Worm (Caenorhabditis elegans): Measurements from ENCODE around the gene T12B5.15.

ce11 chrIII:936037-936507 is 18.4 kb downstream of the T12B5.15 start, which contains the start of gene fbxa-55:
- no peak for TF ChIP-seq F13C5.2 (tag; optimal IDR thresholded peaks at IDR 0.05)
- TF ChIP-seq pes-1 (GFP tag; IDR thresholded peaks at IDR 0.05), result no peak
- TF ChIP-seq ceh-13 (GFP tag; optimal IDR thresholded peaks at IDR 0.05), result no peak
- no peak for TF ChIP-seq ama-1 (optimal IDR thresholded peaks at IDR 0.05)
- TF ChIP-seq hnd-1 (tag; optimal IDR thresholded peaks at IDR 0.05), result no peak
- TF ChIP-seq scrt-1 (GFP tag; IDR thresholded peaks at IDR 0.05), result no peak
- no peak for TF ChIP-seq tbx-11 (GFP tag; IDR thresholded peaks at IDR 0.05)
- no peak for TF ChIP-seq hmbx-1 (tag; optimal IDR thresholded peaks at IDR 0.05)
- TF ChIP-seq B0310.2 (tag; optimal IDR thresholded peaks at IDR 0.05), result no peak
- TF ChIP-seq ets-7 (tag; optimal IDR thresholded peaks at IDR 0.05), result no peak
- TF ChIP-seq sea-1 (GFP tag; conservative IDR thresholded peaks at IDR 0.05), result no peak
- no peak for TF ChIP-seq aly-1 (tag; optimal IDR thresholded peaks at IDR 0.05)

Measured in whole organism, early embryonic.